Fruit fly (Drosophila melanogaster) S2 (cell line): ENCODE measurements around the gene CG9967.

Source experiments
- CG8478 ChIP-seq: fragments of >200 bp; optimal IDR thresholded peaks from 2 replicates; lab custom pipeline; 2018
- CTCF ChIP-seq, 2 experiments: fragments of >200 bp; optimal IDR thresholded peaks; 2 replicates each; lab custom pipeline; 2018

Gene CG9967

DNA sequence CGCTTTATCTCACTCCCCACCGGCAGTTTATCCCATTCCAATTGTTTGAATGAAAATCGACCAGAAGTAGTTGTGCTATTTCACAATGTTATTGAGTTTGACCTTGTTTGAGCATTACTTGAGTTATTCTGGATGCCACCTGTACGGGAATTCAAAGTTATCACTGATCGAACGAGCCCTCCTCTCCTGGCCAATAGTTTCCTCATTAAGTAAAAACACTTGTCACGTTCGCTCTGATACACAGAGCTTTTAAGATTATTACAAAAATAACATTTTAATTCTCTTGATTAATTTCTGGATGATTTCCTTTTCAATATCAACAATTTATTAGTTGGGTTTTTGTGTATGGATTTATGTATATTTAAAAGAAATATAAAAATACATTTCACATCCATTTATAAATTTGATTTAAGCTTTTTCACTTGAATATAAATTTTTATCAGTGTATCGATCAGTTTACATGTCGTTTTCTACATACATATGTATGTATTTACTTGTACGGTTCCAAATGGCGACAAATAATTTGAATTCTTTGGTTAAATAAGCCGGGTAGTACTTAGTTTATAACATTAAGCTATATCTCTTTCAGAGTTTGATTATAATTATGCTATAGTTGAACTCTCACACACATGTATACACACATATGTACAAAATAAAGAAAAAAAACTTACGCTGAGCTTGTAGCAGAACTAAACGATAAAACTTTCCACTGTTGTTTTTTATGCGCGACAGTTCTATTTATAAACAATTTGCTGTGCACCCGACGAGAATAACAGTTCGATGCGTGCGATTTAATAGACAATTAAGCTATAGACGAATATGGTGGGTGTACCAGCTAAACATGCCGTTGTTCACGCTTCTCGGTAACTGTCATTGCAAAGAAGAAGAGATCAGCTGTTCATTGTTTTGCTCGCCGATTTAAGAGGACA is 16.9 kb upstream of the CG9967 start, which contains the start of the genes CG3609 and CG15390:
Gene CG3609 (minus strand): TSS at position 810 of the 929 bp plus-strand sequence.
Gene CG15390 (plus strand): TSS at position 896 of the 929 bp plus-strand sequence.
- TF ChIP-seq CTCF (optimal IDR thresholded peaks at IDR 0.05; lab: Kevin White, UChicago) (peak in 1 of 2 experiments; percentile 3), CG8478 (lab: Kevin White, UChicago) (no peak)

DNA sequence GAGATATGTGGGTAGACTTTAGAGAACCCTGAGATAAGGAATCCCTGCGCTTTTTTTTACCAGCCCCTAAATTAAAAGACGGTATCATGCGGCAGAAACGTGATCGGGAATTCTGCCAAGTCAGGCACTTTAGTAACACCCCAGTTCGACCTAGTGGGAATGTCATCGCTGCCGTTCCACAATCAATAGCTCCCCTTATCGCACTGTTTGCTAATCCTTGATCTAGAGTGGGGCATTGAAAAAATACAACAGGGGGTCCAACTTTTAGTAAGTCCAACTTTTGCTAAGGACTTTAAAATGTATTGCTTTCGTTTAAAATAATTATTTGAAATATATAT is 14.9 kb upstream of the CG9967 start:
- TF ChIP-seq CG8478 (lab: Kevin White, UChicago) (no peak), CTCF (optimal IDR thresholded peaks at IDR 0.05; lab: Kevin White, UChicago) (no peak)

DNA sequence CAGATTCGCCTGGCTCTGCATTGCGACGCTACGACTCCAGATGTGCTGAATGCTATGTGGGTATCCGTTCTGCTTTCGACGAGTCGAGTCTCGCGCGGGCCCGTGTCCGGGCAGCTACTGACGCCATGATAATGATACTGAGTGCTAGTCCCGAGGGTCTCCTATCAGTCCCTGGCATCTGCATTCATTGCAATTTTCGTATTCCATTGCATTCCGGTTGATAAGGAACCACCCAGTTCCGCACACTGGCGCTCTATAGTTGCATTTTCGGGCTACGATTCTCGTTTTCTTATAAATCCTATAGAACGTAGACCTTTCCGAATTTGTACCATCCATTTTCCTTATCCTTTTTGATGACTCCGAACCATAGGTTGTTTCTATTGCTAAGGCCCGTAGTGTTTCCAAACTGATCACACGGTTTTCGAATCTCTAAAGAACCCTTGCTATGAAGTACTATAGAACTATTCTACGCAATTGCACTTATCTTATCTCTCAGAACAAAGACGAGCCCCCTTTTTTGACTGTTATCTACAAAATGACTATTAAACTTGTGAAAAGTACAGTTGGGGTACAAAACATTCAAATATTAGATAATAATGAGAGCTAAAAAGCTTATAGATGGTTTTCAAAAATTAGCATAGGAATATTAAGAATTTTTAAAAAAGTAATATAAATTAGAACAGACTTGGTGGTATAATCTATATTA is 14.4 kb upstream of the CG9967 start, which contains the start of gene CG3597:
Gene CG3597 (minus strand): TSS at position 119 of the 706 bp plus-strand sequence.
- no peak for TF ChIP-seq CG8478 (lab: Kevin White, UChicago)
- TF ChIP-seq CTCF (optimal IDR thresholded peaks at IDR 0.05; lab: Kevin White, UChicago): no peak

DNA sequence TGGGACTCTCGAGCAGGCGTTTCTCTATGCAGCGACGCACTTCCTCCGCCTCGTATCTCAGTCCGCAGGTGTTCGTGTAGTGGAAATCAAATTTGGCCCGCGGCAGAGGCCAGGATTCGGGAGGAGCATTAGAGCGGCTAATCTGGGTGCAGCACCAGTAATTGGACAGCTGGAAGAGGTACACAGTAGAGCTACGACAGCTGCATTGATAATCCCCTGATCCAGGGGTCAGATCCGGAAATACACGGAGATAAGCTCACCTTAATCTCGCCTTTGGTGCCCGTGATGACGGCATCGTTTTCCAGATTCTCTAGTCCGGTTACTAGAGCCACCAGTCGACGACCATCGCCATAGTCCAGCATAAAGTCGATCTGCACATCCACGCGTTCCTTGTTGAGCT is 13.2 kb upstream of the CG9967 start:
- no peak for TF ChIP-seq CTCF (optimal IDR thresholded peaks at IDR 0.05; lab: Kevin White, UChicago)
- TF ChIP-seq CG8478 (lab: Kevin White, UChicago): no peak

DNA sequence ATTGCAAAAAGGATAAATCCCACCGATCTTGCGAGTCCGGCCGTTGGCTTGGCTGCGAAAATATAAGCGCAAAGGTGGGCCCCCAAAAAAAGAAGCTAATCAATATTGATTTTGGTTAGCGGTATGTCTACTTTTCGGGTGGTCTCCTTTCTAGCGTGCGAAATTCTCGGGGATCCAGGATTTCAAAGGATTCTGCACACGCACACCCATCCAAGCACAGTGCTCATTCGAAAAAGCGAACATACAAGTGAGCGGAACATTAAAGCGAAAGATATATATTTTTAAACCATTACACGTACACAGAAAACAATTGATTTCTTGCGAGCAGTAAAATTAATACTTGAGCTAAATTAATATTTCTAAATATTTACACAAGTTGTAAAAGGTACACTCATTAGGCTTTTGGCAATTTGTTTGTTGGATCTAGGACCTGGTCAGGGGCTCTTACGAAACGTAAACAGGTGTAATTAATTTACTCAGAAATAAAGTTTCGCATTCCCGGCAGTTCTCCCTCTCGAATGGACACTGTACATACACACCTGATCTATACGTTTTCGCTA is 8.6 kb upstream of the CG9967 start:
- TF ChIP-seq CG8478 (lab: Kevin White, UChicago): no peak
- TF ChIP-seq CTCF (optimal IDR thresholded peaks at IDR 0.05; lab: Kevin White, UChicago): no peak

DNA sequence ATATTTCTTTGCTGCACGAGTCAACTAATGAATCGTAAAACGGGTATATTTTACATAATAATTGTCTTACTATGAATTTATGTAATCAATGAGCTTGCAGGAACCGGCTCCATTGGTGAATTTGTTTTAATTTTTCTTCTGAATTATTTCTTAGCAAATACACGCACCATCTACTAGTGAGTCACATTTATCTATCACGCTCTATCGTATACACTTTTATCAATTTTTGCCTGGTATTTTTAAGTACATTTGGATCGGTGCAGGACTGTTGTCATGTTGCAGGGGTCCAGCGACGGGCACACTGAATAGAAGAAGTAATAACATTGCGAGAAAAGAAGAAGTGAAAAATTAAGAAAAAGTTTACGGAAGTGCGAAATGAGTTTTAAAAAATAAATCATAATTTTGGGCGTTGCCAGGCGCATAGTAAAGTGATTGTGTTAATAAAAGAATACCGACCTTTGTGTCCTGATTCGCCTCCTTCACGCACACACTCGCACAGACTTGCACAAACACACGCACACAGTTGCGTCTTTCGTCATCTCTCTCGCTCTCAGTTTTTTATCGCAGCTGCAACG is 8.0 kb upstream of the CG9967 start, which contains the start of the genes Rab5 and Axud1:
Gene Rab5 (minus strand): TSS at position 197 of the 575 bp plus-strand sequence.
Gene Axud1 (plus strand): TSS at position 269 of the 575 bp plus-strand sequence.
- TF ChIP-seq CG8478 (lab: Kevin White, UChicago) (no peak), CTCF (optimal IDR thresholded peaks at IDR 0.05; lab: Kevin White, UChicago) (peak in 1 of 2 experiments; percentile 2)

DNA sequence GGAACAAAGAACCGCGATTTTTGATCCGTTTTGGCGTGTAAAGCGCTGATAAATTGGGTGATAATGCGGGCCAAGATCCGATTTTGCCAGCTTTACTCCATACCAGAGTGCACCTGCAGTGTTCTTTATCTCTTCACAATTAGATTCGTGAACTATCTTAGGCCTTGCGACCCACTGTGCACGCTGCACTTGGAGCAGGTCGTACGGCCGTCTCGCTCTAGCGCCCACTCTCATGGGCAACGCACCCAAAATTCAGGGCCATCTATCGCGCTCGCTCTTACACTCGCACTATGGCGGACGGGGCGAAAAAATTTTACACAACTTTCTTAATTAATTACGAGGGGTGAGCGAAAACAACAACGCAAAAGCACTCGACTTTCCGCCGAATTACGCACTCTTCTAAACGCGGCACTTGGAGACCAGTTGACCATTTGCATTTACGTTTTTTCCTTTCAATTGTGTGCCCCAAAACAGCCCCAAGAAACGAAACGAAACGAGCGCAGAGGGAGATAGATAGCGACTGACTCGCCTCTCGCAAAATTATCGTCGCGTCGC is 7.1 kb upstream of the CG9967 start:
- TF ChIP-seq CG8478 (lab: Kevin White, UChicago) (no peak), CTCF (optimal IDR thresholded peaks at IDR 0.05; lab: Kevin White, UChicago) (no peak)

DNA sequence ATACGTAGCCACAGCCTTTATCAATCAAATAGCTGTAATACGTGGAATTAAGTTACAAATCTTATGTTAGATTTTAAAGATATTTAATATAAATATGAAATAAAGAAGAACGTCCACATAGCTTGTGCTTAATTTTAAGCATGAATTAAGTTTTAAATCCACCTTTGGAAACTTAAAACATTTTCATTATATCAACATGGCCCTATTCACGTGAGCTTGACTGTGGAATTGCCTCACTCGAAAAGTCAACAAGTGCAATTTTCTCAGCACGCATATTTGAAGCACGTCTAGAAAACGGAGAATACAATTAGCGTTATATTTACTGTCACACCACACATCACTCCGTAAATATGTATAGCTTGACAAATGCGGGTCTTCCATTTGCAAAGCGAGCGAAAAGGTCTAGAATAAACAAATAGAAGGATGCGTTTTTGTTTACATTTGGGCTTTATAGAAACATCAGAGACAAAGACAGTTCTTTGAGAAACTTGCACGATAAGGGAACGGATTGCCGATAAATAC is 6.5 kb upstream of the CG9967 start:
- no peak for TF ChIP-seq CTCF (optimal IDR thresholded peaks at IDR 0.05; lab: Kevin White, UChicago)
- TF ChIP-seq CG8478 (lab: Kevin White, UChicago): no peak

DNA sequence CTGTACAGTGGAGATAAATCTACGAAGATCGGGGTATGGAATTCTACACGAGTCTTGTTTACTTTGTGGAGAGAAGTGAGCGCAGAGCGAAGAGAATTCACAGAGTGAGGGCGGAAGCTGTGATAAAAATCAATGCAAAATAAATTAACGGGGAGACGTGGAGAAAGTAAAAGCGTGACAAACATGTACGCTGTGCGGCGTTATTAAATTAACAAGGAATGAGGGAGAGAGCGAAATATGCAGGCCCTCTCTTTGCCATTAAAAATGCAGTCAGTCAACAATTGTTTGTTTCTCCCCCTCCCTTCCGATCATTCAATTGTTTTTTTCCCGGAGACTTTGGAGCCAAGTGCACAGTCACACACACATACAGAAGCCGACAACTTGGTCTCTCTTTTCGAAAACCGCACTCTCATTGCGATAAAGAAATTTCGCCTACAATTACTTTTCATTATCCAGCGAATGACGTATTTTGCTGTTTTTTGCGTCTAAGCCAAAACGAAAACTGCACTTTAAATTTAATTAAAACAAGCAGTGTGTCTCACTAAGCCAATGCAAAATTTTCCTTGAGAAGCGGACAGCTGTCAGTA is 5.7 kb upstream of the CG9967 start:
- no peak for TF ChIP-seq CTCF (optimal IDR thresholded peaks at IDR 0.05; lab: Kevin White, UChicago)
- TF ChIP-seq CG8478 (lab: Kevin White, UChicago): no peak

DNA sequence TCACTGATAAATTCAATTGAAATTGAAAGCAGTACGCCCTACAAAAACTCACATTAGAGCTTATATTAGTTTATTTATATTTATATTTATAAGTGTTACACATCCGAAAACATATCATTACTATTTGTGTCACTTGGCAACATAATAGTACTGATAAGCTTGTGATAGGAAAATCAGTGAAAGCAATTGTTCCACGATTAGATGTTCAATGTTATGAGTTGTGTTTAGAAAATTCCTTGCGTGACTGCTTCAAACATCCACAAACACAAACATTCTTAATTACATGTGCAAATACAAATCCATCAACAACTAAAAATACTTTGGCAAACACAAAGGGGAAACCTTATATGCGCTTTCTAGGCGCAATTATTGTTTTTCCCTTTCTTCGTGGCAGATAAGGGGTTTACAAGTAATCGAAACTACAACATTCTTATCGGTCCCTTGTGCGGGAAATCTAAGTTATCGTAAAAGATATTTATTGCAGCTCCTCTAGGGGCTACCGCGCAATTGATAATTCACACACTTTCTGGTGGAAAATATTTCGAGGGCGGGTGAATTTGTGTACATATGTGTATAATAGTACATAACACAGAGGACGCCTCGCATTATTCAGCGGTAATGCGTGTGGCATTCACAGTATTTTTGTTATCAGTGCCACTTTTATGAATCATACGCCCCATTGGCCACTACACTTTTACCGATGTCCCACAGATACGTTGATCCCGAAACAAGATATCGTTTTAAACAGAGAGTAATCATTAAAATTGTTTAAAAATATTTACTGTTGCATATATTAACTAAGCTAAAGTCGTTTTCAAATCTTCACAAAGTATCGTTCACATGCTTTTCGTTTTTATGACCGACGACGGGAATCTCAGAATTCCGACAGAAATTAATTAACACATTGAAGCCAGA is 5.0 kb upstream of the CG9967 start:
- no peak for TF ChIP-seq CTCF (optimal IDR thresholded peaks at IDR 0.05; lab: Kevin White, UChicago)
- TF ChIP-seq CG8478 (lab: Kevin White, UChicago): no peak

DNA sequence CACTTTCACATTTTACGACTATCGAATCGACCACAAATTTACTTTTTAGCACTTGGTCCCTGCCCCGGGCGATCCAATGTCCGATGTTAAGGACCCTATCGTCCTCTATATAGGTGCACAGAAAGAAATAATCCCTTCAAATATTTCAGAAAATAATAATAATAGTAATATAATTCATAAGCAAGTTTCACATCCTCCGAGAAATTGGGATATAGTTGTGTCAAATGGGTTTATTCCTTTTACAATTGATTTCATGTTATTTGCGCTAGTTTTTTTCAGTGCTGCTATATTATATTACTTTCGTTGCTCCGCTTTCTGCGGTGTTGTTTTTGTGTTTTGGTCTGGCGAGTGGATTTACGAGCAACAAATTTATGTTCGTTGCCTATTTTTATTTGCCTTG is 8.7 kb downstream of the CG9967 start:
- TF ChIP-seq CG8478 (lab: Kevin White, UChicago) (no peak), CTCF (optimal IDR thresholded peaks at IDR 0.05; lab: Kevin White, UChicago) (no peak)

DNA sequence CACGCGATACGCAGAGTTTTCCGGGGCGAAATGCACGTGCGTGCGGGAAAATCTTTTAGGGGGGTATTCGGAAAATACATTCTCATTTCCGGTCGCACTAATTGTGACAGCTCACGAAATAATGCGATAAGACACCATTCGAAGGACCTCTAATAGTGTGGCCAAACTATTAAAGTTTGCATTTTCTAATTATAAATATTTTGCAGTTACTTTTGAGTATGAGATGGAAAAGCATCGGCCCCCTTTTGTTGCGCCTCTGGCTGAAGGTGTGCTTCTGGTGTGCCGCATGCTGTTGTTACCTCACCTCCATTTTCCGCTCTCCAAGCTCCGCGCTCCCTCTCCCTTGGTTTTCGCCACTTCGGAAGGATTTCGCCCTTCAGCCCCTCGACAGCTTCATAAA is 43.0 kb downstream of the CG9967 start:
- TF ChIP-seq CTCF (optimal IDR thresholded peaks at IDR 0.05; lab: Kevin White, UChicago) (no peak), CG8478 (lab: Kevin White, UChicago) (no peak)
